Worm (Caenorhabditis elegans): ENCODE measurements around the gene AH6.17.

DNA sequence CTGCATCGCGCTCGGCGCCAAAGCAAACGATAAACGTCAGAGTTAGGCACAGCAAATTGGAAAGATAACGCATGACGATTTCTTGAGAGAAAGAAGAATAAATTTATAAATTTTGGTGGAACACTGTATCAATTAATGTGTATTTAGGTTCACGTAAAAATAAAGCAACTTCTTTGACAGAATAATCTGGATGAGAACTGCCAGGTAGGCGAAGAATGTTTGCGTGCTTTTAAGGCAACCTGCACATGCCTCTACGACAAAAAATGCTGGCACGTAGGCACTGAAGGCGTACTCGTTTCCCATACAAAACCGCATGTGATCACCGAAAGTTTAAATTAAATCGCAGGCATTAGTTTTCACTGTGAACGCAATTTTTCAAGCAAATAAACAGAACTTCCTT is 30.2 kb downstream of the AH6.17 start, which contains the start of gene F35H8.1:
- no peak for TF ChIP-seq let-607 (tag; optimal IDR thresholded peaks at IDR 0.05)
- TF ChIP-seq snpc-4 (GFP tag; optimal IDR thresholded peaks at IDR 0.05), result no peak
- TF ChIP-seq snpc-4 (tag; optimal IDR thresholded peaks at IDR 0.05), result no peak
- TF ChIP-seq let-526 (GFP tag; IDR thresholded peaks at IDR 0.05), result no peak
- TF ChIP-seq cebp-2 (GFP tag; IDR thresholded peaks at IDR 0.05), result no peak
- no peak for TF ChIP-seq ztf-25 (GFP tag; IDR thresholded peaks at IDR 0.05)
- no peak for TF ChIP-seq T26A5.8 (tag; optimal IDR thresholded peaks at IDR 0.05)
- no peak for TF ChIP-seq attf-6 (GFP tag; IDR thresholded peaks at IDR 0.05)
- no peak for TF ChIP-seq hlh-12 (tag; optimal IDR thresholded peaks at IDR 0.05)

Data from whole organism, young adult.